Worm (Caenorhabditis elegans) whole organism, mixed stage, embryonic: Measurements from ENCODE around the gene math-33.
A peak's percentile ranks its signal among the peaks of the same experiment; 100 is the strongest.

Source experiments
- M03D4.4 ChIP-seq: sonication (generic microtip); optimal IDR thresholded peaks from 2 replicates; lab custom pipeline; 2017; ENCODE audit warnings: mild to moderate bottlenecking, missing genetic modification characterization, missing compliant biosample characterization
- bed-3 ChIP-seq: fragments of 200-800 bp; sonication (Bioruptor generic); optimal IDR thresholded peaks from 3 replicates; lab custom pipeline; 2018; ENCODE audit warnings: mild to moderate bottlenecking, missing genetic modification characterization, moderate library complexity, missing compliant biosample characterization
- blmp-1 ChIP-seq: fragments of 150-350 bp; optimal IDR thresholded peaks from 2 replicates; lab custom pipeline; 2014; ENCODE audit warnings: missing biosample characterization, missing genetic modification characterization
- ceh-39 ChIP-seq: fragments of 150-350 bp; optimal IDR thresholded peaks from 2 replicates; lab custom pipeline; 2014; ENCODE audit warnings: missing biosample characterization, missing genetic modification characterization
- ceh-43 ChIP-seq: fragments of 200-800 bp; sonication (Bioruptor generic); optimal IDR thresholded peaks from 2 replicates; lab custom pipeline; 2018; ENCODE audit warnings: mild to moderate bottlenecking, missing genetic modification characterization, moderate library complexity, missing compliant biosample characterization
- ceh-83 ChIP-seq: fragments of 200-800 bp; sonication (Bioruptor generic); optimal IDR thresholded peaks from 2 replicates; lab custom pipeline; 2018; ENCODE audit warnings: mild to moderate bottlenecking, missing genetic modification characterization, missing compliant biosample characterization
- ces-1 ChIP-seq: fragments of 150-350 bp; optimal IDR thresholded peaks from 2 replicates; lab custom pipeline; 2014; ENCODE audit warnings: missing biosample characterization, missing genetic modification reagents, missing genetic modification characterization
- cnd-1 ChIP-seq: fragments of 200-800 bp; sonication (Bioruptor generic); optimal IDR thresholded peaks from 2 replicates; lab custom pipeline; 2018; ENCODE audit warnings: mild to moderate bottlenecking, missing genetic modification characterization, missing compliant biosample characterization
- drap-1 ChIP-seq: fragments of 200-800 bp; sonication (Bioruptor generic); optimal IDR thresholded peaks from 3 replicates; lab custom pipeline; 2018; ENCODE audit warnings: mild to moderate bottlenecking, missing genetic modification characterization, missing compliant biosample characterization
- elt-1 ChIP-seq: sonication (generic microtip); optimal IDR thresholded peaks from 2 replicates; lab custom pipeline; 2017; ENCODE audit warnings: missing genetic modification characterization, mild to moderate bottlenecking, missing compliant biosample characterization, antibody characterized with exemption, moderate library complexity, borderline replicate concordance; ENCODE audit not compliant: insufficient read depth
- elt-3 ChIP-seq: fragments of 150-350 bp; optimal IDR thresholded peaks from 2 replicates; lab custom pipeline; 2014; ENCODE audit warnings: missing biosample characterization, missing genetic modification characterization
- flh-1 ChIP-seq: fragments of 200-800 bp; sonication (Bioruptor generic); optimal IDR thresholded peaks from 2 replicates; lab custom pipeline; 2018; ENCODE audit warnings: mild to moderate bottlenecking, missing genetic modification characterization, moderate library complexity, missing compliant biosample characterization
- ham-2 ChIP-seq: fragments of 200-800 bp; sonication (Bioruptor generic); optimal IDR thresholded peaks from 2 replicates; lab custom pipeline; 2018; ENCODE audit warnings: mild to moderate bottlenecking, missing genetic modification characterization, missing compliant biosample characterization
- hlh-1 ChIP-seq: fragments of 150-350 bp; optimal IDR thresholded peaks from 2 replicates; lab custom pipeline; 2014; ENCODE audit warnings: missing biosample characterization, missing genetic modification reagents, missing genetic modification characterization
- lin-13 ChIP-seq: fragments of 150-350 bp; optimal IDR thresholded peaks from 2 replicates; lab custom pipeline; 2014; ENCODE audit warnings: missing biosample characterization, missing genetic modification characterization
- lin-32 ChIP-seq: fragments of 200-800 bp; sonication (Bioruptor generic); optimal IDR thresholded peaks from 2 replicates; lab custom pipeline; 2018; ENCODE audit warnings: mild to moderate bottlenecking, missing genetic modification characterization, missing compliant biosample characterization
- lsy-2 ChIP-seq: fragments of 150-350 bp; optimal IDR thresholded peaks from 2 replicates; lab custom pipeline; 2014; ENCODE audit warnings: missing biosample characterization, missing genetic modification characterization
- mab-5 ChIP-seq: fragments of 150-350 bp; optimal IDR thresholded peaks from 2 replicates; lab custom pipeline; 2014; ENCODE audit warnings: missing biosample characterization, missing genetic modification characterization
- mep-1 ChIP-seq: fragments of 150-350 bp; optimal IDR thresholded peaks from 2 replicates; lab custom pipeline; 2017; ENCODE audit warnings: missing biosample characterization, missing genetic modification reagents, missing genetic modification characterization, inconsistent platforms
- mls-2 ChIP-seq: sonication (generic microtip); optimal IDR thresholded peaks from 2 replicates; lab custom pipeline; 2016; ENCODE audit warnings: mild to moderate bottlenecking, missing genetic modification characterization, moderate library complexity, missing compliant biosample characterization
- nhr-12 ChIP-seq: fragments of 150-350 bp; optimal IDR thresholded peaks from 2 replicates; lab custom pipeline; 2014; ENCODE audit warnings: missing biosample characterization, missing genetic modification characterization
- nhr-2 ChIP-seq: fragments of 150-350 bp; optimal IDR thresholded peaks from 2 replicates; lab custom pipeline; 2014; ENCODE audit warnings: missing biosample characterization, missing genetic modification characterization
- nhr-237 ChIP-seq: fragments of 150-350 bp; optimal IDR thresholded peaks from 2 replicates; lab custom pipeline; 2014; ENCODE audit warnings: missing biosample characterization, missing genetic modification characterization
- nhr-28 ChIP-seq: fragments of 150-350 bp; optimal IDR thresholded peaks from 2 replicates; lab custom pipeline; 2014; ENCODE audit warnings: missing biosample characterization, missing genetic modification characterization
- nhr-76 ChIP-seq: sonication (generic microtip); optimal IDR thresholded peaks from 2 replicates; lab custom pipeline; 2017; ENCODE audit warnings: missing biosample characterization, missing genetic modification characterization
- pha-4 ChIP-seq: fragments of 150-350 bp; optimal IDR thresholded peaks from 2 replicates; lab custom pipeline; 2018; ENCODE audit warnings: missing biosample characterization, missing genetic modification reagents, missing genetic modification characterization
- sem-2 ChIP-seq: fragments of 200-800 bp; sonication (Bioruptor generic); optimal IDR thresholded peaks from 2 replicates; lab custom pipeline; 2018; ENCODE audit warnings: mild to moderate bottlenecking, missing genetic modification characterization, missing compliant biosample characterization
- snpc-4 ChIP-seq: fragments of 150-350 bp; optimal IDR thresholded peaks from 2 replicates; lab custom pipeline; 2014; ENCODE audit warnings: missing biosample characterization, missing genetic modification characterization
- sptf-1 ChIP-seq: sonication (generic microtip); optimal IDR thresholded peaks from 2 replicates; lab custom pipeline; 2017; ENCODE audit warnings: mild to moderate bottlenecking, missing genetic modification characterization, moderate library complexity, missing compliant biosample characterization
- tbx-8 ChIP-seq: fragments of 200-800 bp; sonication (Bioruptor generic); optimal IDR thresholded peaks from 2 replicates; lab custom pipeline; 2018; ENCODE audit warnings: mild to moderate bottlenecking, missing genetic modification characterization, moderate library complexity, missing compliant biosample characterization
- unc-120 ChIP-seq: sonication (generic microtip); optimal IDR thresholded peaks from 2 replicates; lab custom pipeline; 2017; ENCODE audit warnings: missing genetic modification characterization, missing compliant biosample characterization; ENCODE audit not compliant: poor library complexity, severe bottlenecking
- unc-39 ChIP-seq: fragments of 150-350 bp; optimal IDR thresholded peaks from 2 replicates; lab custom pipeline; 2014; ENCODE audit warnings: missing biosample characterization, missing genetic modification characterization
- unc-62 ChIP-seq: fragments of 150-350 bp; optimal IDR thresholded peaks from 2 replicates; lab custom pipeline; 2014; ENCODE audit warnings: missing biosample characterization, missing genetic modification reagents, missing genetic modification characterization
- zip-8 ChIP-seq: fragments of 150-350 bp; optimal IDR thresholded peaks from 2 replicates; lab custom pipeline; 2014; ENCODE audit warnings: missing biosample characterization, missing genetic modification characterization
- ztf-11 ChIP-seq: fragments of 150-350 bp; optimal IDR thresholded peaks from 2 replicates; lab custom pipeline; 2014; ENCODE audit warnings: missing biosample characterization, missing genetic modification characterization

Gene math-33

ce11 chrV:11082964-11083363 lies 30.7 kb upstream of the math-33 start:
- TF ChIP-seq ham-2 (GFP tag; lab: Kevin White, UChicago) (no peak), nhr-237 (tag; lab: Kevin White, UChicago) (no peak), flh-1 (GFP tag; lab: Kevin White, UChicago) (no peak), nhr-76 (tag; lab: Kevin White, UChicago) (no peak), elt-3 (no peak), M03D4.4 (tag; lab: Kevin White, UChicago) (no peak), ceh-39 (tag; lab: Kevin White, UChicago) (no peak), unc-39 (tag; lab: Kevin White, UChicago) (no peak)

ce11 chrV:11083691-11084090 lies 30.0 kb upstream of the math-33 start:
- TF ChIP-seq ceh-43 (GFP tag; lab: Kevin White, UChicago), result no peak
- TF ChIP-seq elt-3, result no peak
- no peak for TF ChIP-seq blmp-1 (tag; lab: Kevin White, UChicago)
- TF ChIP-seq mab-5, result peak; percentile 74
- TF ChIP-seq ham-2 (GFP tag; lab: Kevin White, UChicago), result peak; percentile 21
- TF ChIP-seq nhr-237 (tag; lab: Kevin White, UChicago), result peak; percentile 75
- no peak for TF ChIP-seq sem-2
- TF ChIP-seq flh-1 (GFP tag; lab: Kevin White, UChicago), result no peak
- TF ChIP-seq elt-1, result peak; percentile 24
- no peak for TF ChIP-seq lin-13 (tag; lab: Kevin White, UChicago)
- TF ChIP-seq pha-4 (tag; lab: Kevin White, UChicago), result no peak
- peak; percentile 85 for TF ChIP-seq hlh-1 (tag; lab: Kevin White, UChicago)
- no peak for TF ChIP-seq unc-39 (tag; lab: Kevin White, UChicago)
- no peak for TF ChIP-seq M03D4.4 (tag; lab: Kevin White, UChicago)
- no peak for TF ChIP-seq mls-2 (tag; lab: Kevin White, UChicago)
- TF ChIP-seq ztf-11 (tag; lab: Kevin White, UChicago), result no peak
- TF ChIP-seq unc-62, result peak; percentile 70
- TF ChIP-seq tbx-8 (GFP tag; lab: Kevin White, UChicago), result no peak
- TF ChIP-seq nhr-2 (tag; lab: Kevin White, UChicago), result no peak
- no peak for TF ChIP-seq nhr-28 (tag; lab: Kevin White, UChicago)
- peak; percentile 26 for TF ChIP-seq ceh-39 (tag; lab: Kevin White, UChicago)
- no peak for TF ChIP-seq nhr-76 (tag; lab: Kevin White, UChicago)
- no peak for TF ChIP-seq lsy-2 (tag; lab: Kevin White, UChicago)
- TF ChIP-seq zip-8 (tag; lab: Kevin White, UChicago), result peak; percentile 95
- TF ChIP-seq mep-1 (tag; lab: Kevin White, UChicago), result no peak
- TF ChIP-seq snpc-4, result no peak
- TF ChIP-seq drap-1 (GFP tag; lab: Kevin White, UChicago), result no peak
- TF ChIP-seq nhr-12 (tag; lab: Kevin White, UChicago), result no peak
- TF ChIP-seq ceh-83 (GFP tag; lab: Kevin White, UChicago), result no peak
- TF ChIP-seq unc-120 (tag; lab: Kevin White, UChicago), result peak; percentile 90
- no peak for TF ChIP-seq bed-3
- no peak for TF ChIP-seq ces-1 (GFP tag; lab: Kevin White, UChicago)
- no peak for TF ChIP-seq lin-32 (GFP tag; lab: Kevin White, UChicago)
- TF ChIP-seq cnd-1 (tag; lab: Kevin White, UChicago), result no peak
- TF ChIP-seq sptf-1 (tag; lab: Kevin White, UChicago), result no peak

- TF ChIP-seq ceh-39 (tag; lab: Kevin White, UChicago), result no peak
- TF ChIP-seq hlh-1 (tag; lab: Kevin White, UChicago), result no peak
- TF ChIP-seq M03D4.4 (tag; lab: Kevin White, UChicago), result no peak
- no peak for TF ChIP-seq sptf-1 (tag; lab: Kevin White, UChicago)
- TF ChIP-seq ceh-83 (GFP tag; lab: Kevin White, UChicago), result no peak
- no peak for TF ChIP-seq sem-2
- no peak for TF ChIP-seq unc-39 (tag; lab: Kevin White, UChicago)
These were observed 26.6 kb upstream of the math-33 start for ce11 chrV:11087119-11087518.

DNA sequence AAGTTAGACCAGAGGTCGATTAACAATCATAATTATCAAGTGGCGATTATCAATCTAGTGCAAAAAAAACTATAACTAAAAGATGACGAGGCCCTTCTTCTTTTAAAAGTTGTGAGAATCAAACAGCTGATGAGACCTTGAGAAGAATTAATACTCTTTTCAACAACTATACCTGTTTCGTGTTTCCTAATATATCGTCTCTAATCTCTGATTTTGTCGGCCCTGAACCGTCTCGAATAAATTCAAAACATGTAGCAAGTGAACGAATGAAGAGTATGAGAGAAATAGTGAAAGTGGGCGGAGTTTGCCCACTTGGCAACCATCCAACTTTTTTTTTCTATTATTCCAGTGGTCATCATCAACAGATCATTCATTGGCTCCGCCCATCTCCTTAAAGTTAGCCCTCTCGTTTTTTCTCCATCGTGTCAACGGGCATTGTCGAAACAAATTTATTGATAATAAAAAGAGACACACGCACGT lies 26.1 kb upstream of the math-33 start, which contains the start of gene Y42A5A.1:
Gene Y42A5A.1 (plus strand): TSS at position 430 of the 480 bp plus-strand sequence.
- TF ChIP-seq unc-120 (tag; lab: Kevin White, UChicago) (no peak), ces-1 (GFP tag; lab: Kevin White, UChicago) (no peak), zip-8 (tag; lab: Kevin White, UChicago) (no peak), blmp-1 (tag; lab: Kevin White, UChicago) (no peak), mls-2 (tag; lab: Kevin White, UChicago) (no peak), nhr-2 (tag; lab: Kevin White, UChicago) (no peak), elt-3 (no peak), nhr-76 (tag; lab: Kevin White, UChicago) (no peak), ham-2 (GFP tag; lab: Kevin White, UChicago) (no peak), elt-1 (no peak), pha-4 (tag; lab: Kevin White, UChicago) (no peak)
